Worm (Caenorhabditis elegans): Measurements from ENCODE around the gene C37H5.5.

The C37H5.5 gene

DNA sequence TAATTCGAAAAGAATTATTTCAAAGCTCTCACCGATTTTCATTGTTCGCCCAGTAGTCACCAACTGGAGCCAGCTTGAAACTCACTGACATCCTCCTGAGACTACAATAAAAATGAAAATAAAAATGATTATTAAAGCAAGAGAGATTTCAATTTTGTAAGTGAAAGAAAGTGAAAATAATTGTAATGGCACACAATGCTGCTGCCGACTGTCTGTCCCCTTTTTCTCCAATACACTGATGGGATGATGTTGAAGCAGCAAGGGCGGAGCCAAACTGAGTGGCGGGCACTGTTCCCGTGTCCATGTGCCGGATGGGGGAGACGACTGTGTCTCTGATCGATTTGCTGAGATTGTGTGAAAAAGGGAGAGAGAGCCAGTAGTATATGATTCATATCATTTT, 7.1 kb downstream of the C37H5.5 start, which contains the start of gene C37H5.14:
TSS of gene C37H5.14 (minus strand) at position 101 of the 400 bp plus-strand sequence.
- TF ChIP-seq nhr-11 (tag; optimal IDR thresholded peaks at IDR 0.05) (no peak), F13H6.1 (tag; optimal IDR thresholded peaks at IDR 0.05) (no peak), nhr-129 (tag; optimal IDR thresholded peaks at IDR 0.05) (no peak), fos-1 (tag; optimal IDR thresholded peaks at IDR 0.05) (no peak), ztf-4 (tag; optimal IDR thresholded peaks at IDR 0.05) (no peak), mbf-1 (tag; optimal IDR thresholded peaks at IDR 0.05) (no peak), blmp-1 (tag; optimal IDR thresholded peaks at IDR 0.05; ENCODE audit: insufficient read depth) (no peak), nhr-10 (tag; optimal IDR thresholded peaks at IDR 0.05) (no peak), sem-4 (tag; optimal IDR thresholded peaks at IDR 0.05) (no peak), unc-62 (GFP tag; optimal IDR thresholded peaks at IDR 0.05) (no peak)

ce11 chrV:4839913-4840312, 12.8 kb downstream of the C37H5.5 start, which contains the start of gene nas-9:
Gene nas-9, minus strand, starts transcription at chrV:4840013.
- TF ChIP-seq nhr-12 (tag; optimal IDR thresholded peaks at IDR 0.05) (no peak), Y55F3AM.14 (GFP tag; optimal IDR thresholded peaks at IDR 0.05) (no peak), elt-1 (tag; optimal IDR thresholded peaks at IDR 0.05) (no peak), nhr-129 (tag; optimal IDR thresholded peaks at IDR 0.05) (no peak), nhr-11 (tag; optimal IDR thresholded peaks at IDR 0.05) (no peak), unc-39 (tag; optimal IDR thresholded peaks at IDR 0.05) (no peak), ceh-82 (tag; optimal IDR thresholded peaks at IDR 0.05) (no peak), nhr-23 (tag; optimal IDR thresholded peaks at IDR 0.05) (no peak)

ce11 chrV:4841179-4841578, 14.0 kb downstream of the C37H5.5 start, which contains the start of gene cwp-1:
Gene cwp-1, minus strand, starts transcription at chrV:4841279.
- TF ChIP-seq Y55F3AM.14 (GFP tag; optimal IDR thresholded peaks at IDR 0.05) (no peak), blmp-1 (tag; optimal IDR thresholded peaks at IDR 0.05; ENCODE audit: insufficient read depth) (no peak), ceh-82 (tag; optimal IDR thresholded peaks at IDR 0.05) (no peak), lin-39 (tag; optimal IDR thresholded peaks at IDR 0.05) (no peak), nhr-23 (tag; optimal IDR thresholded peaks at IDR 0.05) (no peak), skn-1 (tag; optimal IDR thresholded peaks at IDR 0.05) (no peak), gmeb-1 (tag; optimal IDR thresholded peaks at IDR 0.05) (no peak), elt-3 (tag; optimal IDR thresholded peaks at IDR 0.05) (no peak), nhr-77 (tag; optimal IDR thresholded peaks at IDR 0.05) (no peak), nhr-12 (tag; optimal IDR thresholded peaks at IDR 0.05) (no peak), lin-13 (GFP tag; optimal IDR thresholded peaks at IDR 0.05) (no peak), unc-55 (GFP tag; optimal IDR thresholded peaks at IDR 0.05) (no peak), mab-5 (tag; optimal IDR thresholded peaks at IDR 0.05) (no peak), sem-4 (tag; optimal IDR thresholded peaks at IDR 0.05) (no peak), lin-11 (tag; optimal IDR thresholded peaks at IDR 0.05) (no peak), nhr-237 (tag; optimal IDR thresholded peaks at IDR 0.05) (no peak), crh-2 (tag; optimal IDR thresholded peaks at IDR 0.05) (no peak), mbf-1 (tag; optimal IDR thresholded peaks at IDR 0.05) (no peak), ztf-4 (tag; optimal IDR thresholded peaks at IDR 0.05) (no peak), ZK546.5 (tag; optimal IDR thresholded peaks at IDR 0.05) (no peak)

DNA sequence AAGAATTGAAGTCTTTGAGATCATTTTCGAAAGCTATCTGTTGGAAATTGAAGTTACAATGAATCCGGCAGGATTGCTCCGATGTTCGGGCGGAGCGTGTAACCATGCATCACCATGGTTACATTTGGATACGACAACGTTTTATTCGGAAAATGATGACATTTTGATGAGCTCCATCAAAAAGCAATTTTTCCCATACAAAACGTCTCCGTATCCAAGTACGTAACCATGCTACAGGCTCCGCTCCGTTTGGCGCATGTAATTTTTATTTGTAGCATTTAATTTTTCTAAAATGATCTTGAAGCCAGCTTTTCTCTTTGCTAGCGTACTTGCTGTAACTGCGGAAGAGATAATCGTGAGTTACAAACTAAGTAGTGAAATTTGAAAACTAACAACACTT, 15.4 kb downstream of the C37H5.5 start, which contains the start of the genes cwp-2 and cwp-3:
TSS of gene cwp-2 (minus strand) at position 101 of the 400 bp plus-strand sequence.
TSS of gene cwp-3 (plus strand) at position 293 of the 400 bp plus-strand sequence.
- no peak for TF ChIP-seq nhr-10 (tag; optimal IDR thresholded peaks at IDR 0.05)
- no peak for TF ChIP-seq nhr-77 (tag; optimal IDR thresholded peaks at IDR 0.05)
- no peak for TF ChIP-seq C34F6.9 (tag; optimal IDR thresholded peaks at IDR 0.05)
- no peak for TF ChIP-seq nhr-25 (tag; optimal IDR thresholded peaks at IDR 0.05)
- TF ChIP-seq elt-1 (tag; optimal IDR thresholded peaks at IDR 0.05) = no peak
- no peak for TF ChIP-seq nhr-237 (tag; optimal IDR thresholded peaks at IDR 0.05)
- TF ChIP-seq F13H6.1 (tag; optimal IDR thresholded peaks at IDR 0.05) = no peak
- TF ChIP-seq mbf-1 (tag; optimal IDR thresholded peaks at IDR 0.05) = no peak
- no peak for TF ChIP-seq gmeb-1 (tag; optimal IDR thresholded peaks at IDR 0.05)
- TF ChIP-seq lsy-2 (tag; optimal IDR thresholded peaks at IDR 0.05) = no peak
- no peak for TF ChIP-seq fos-1 (tag; optimal IDR thresholded peaks at IDR 0.05)
- no peak for TF ChIP-seq nhr-6 (tag; optimal IDR thresholded peaks at IDR 0.05)
- TF ChIP-seq ztf-1 (GFP tag; conservative IDR thresholded peaks at IDR 0.05) = no peak
- TF ChIP-seq dmd-4 (tag; optimal IDR thresholded peaks at IDR 0.05) = no peak
- TF ChIP-seq skn-1 (tag; optimal IDR thresholded peaks at IDR 0.05) = no peak
- no peak for TF ChIP-seq R02D3.7 (tag; optimal IDR thresholded peaks at IDR 0.05)
- TF ChIP-seq sma-9 (GFP tag; optimal IDR thresholded peaks at IDR 0.05) = no peak
- TF ChIP-seq sma-9 (tag; optimal IDR thresholded peaks at IDR 0.05) = no peak
- no peak for TF ChIP-seq lin-11 (tag; optimal IDR thresholded peaks at IDR 0.05)

All from whole organism, L2 larva.